Fruit fly (Drosophila melanogaster): ENCODE measurements around the gene CG12316.

Gene CG12316

dm6 chr3L:15104849-15105555, 31.7 kb downstream of the CG12316 start (continued):
- TF ChIP-seq nau (GFP tag; optimal IDR thresholded peaks at IDR 0.05) (peak; percentile 10), wek (GFP tag; optimal IDR thresholded peaks at IDR 0.05) (no peak), stc (GFP tag; IDR thresholded peaks at IDR 0.05) (peak; percentile 60), aop (GFP tag; IDR thresholded peaks at IDR 0.05) (no peak), az2 (GFP tag; optimal IDR thresholded peaks at IDR 0.05) (peak; percentile 32), CG6813 (GFP tag; optimal IDR thresholded peaks at IDR 0.05) (peak; percentile 31), CG34422 (GFP tag; IDR thresholded peaks at IDR 0.05) (no peak; the same call in 2 of the 3 replicates), CG11696 (GFP tag; IDR thresholded peaks at IDR 0.05) (no peak), CG4730 (GFP tag; IDR thresholded peaks at IDR 0.05) (no peak; the same call in 1 of the 2 replicates), CG17385 (GFP tag; optimal IDR thresholded peaks at IDR 0.05) (peak; percentile 61), Bteb2 (GFP tag; optimal IDR thresholded peaks at IDR 0.05) (peak; percentile 43), HmgZ (tag; optimal IDR thresholded peaks at IDR 0.05) (no peak), CG15479 (GFP tag; optimal IDR thresholded peaks at IDR 0.05) (no peak), CG10462 (GFP tag; optimal IDR thresholded peaks at IDR 0.05) (no peak), CG43689 (GFP tag; IDR thresholded peaks at IDR 0.05) (no peak), HLH54F (GFP tag; optimal IDR thresholded peaks at IDR 0.05) (peak; percentile 52), Fer1 (GFP tag; optimal IDR thresholded peaks at IDR 0.05) (peak; percentile 38), NK7.1 (GFP tag; optimal IDR thresholded peaks at IDR 0.05) (peak; percentile 60), CG2120 (GFP tag; optimal IDR thresholded peaks at IDR 0.05) (peak; percentile 83), ATbp (GFP tag; optimal IDR thresholded peaks at IDR 0.05) (peak; percentile 6), grn (GFP tag; optimal IDR thresholded peaks at IDR 0.05) (no peak), cad (GFP tag; optimal IDR thresholded peaks at IDR 0.05) (no peak), CG2889 (GFP tag; IDR thresholded peaks at IDR 0.05) (0 out of 3 replicates have a peak, but pooled peaks have one; percentile 7), CG5245 (GFP tag; optimal IDR thresholded peaks at IDR 0.05) (no peak), Deaf1 (tag; optimal IDR thresholded peaks at IDR 0.05) (no peak), CG8478 (optimal IDR thresholded peaks at IDR 0.05) (no peak), CG8281 (tag; optimal IDR thresholded peaks at IDR 0.05) (peak; percentile 17), phol (tag; optimal IDR thresholded peaks at IDR 0.05) (peak; percentile 23), btn (GFP tag; optimal IDR thresholded peaks at IDR 0.05) (no peak), CG32772 (GFP tag; IDR thresholded peaks at IDR 0.05) (peak; percentile 71), disco-r (GFP tag; optimal IDR thresholded peaks at IDR 0.05) (no peak), en (GFP tag; optimal IDR thresholded peaks at IDR 0.05) (peak; percentile 2), nerfin-1 (tag; optimal IDR thresholded peaks at IDR 0.05) (no peak), Ravus (GFP tag; IDR thresholded peaks at IDR 0.05) (no peak), pho (GFP tag; optimal IDR thresholded peaks at IDR 0.05) (peak; percentile 81), lilli (GFP tag; optimal IDR thresholded peaks at IDR 0.05) (peak; percentile 85), CG12942 (GFP tag; optimal IDR thresholded peaks at IDR 0.05) (peak; percentile 41), bab2 (GFP tag; optimal IDR thresholded peaks at IDR 0.05) (peak; percentile 41), Atf3 (GFP tag; optimal IDR thresholded peaks at IDR 0.05) (no peak), CG9797 (GFP tag; optimal IDR thresholded peaks at IDR 0.05) (no peak), CG4424 (GFP tag; optimal IDR thresholded peaks at IDR 0.05) (peak; percentile 47), ems (GFP tag; optimal IDR thresholded peaks at IDR 0.05) (peak; percentile 9), chinmo (GFP tag; IDR thresholded peaks at IDR 0.05; ENCODE audit: partially characterized antibody) (no peak; the same call in 2 of the 4 replicates), Abd-B (GFP tag; optimal IDR thresholded peaks at IDR 0.05) (peak; percentile 26), prd (optimal IDR thresholded peaks at IDR 0.05) (no peak), prd (GFP tag; IDR thresholded peaks at IDR 0.05) (peak; percentile 72; the same call in 2 of the 3 replicates), pb (GFP tag; optimal IDR thresholded peaks at IDR 0.05) (peak; percentile 50), CG7963 (GFP tag; IDR thresholded peaks at IDR 0.05; ENCODE audit: partially characterized antibody) (no peak), CG11560 (tag; IDR thresholded peaks at IDR 0.05) (peak; percentile 45; the same call in 1 of the 3 replicates), Hand (GFP tag; optimal IDR thresholded peaks at IDR 0.05) (peak; percentile 24), CG1233 (GFP tag; optimal IDR thresholded peaks at IDR 0.05) (no peak)
